Fruit fly (Drosophila melanogaster): Measurements from ENCODE around the gene neo.

neo gene

dm6 chr3R:29772795-29773331 is 46.1 kb upstream of the neo start (continued):
- TF ChIP-seq Trl (optimal IDR thresholded peaks at IDR 0.05) (peak; percentile 86 to 92), Trl (GFP tag; optimal IDR thresholded peaks at IDR 0.05) (peak; percentile 34), CG14441 (GFP tag; IDR thresholded peaks at IDR 0.05) (peak; percentile 48), CG8290 (GFP tag; optimal IDR thresholded peaks at IDR 0.05) (no peak), CG8290 (tag; optimal IDR thresholded peaks at IDR 0.05) (peak in 1 of 2 experiments; percentile 80), CG16815 (GFP tag; optimal IDR thresholded peaks at IDR 0.05) (no peak), otp (GFP tag; IDR thresholded peaks at IDR 0.05) (0 out of 3 replicates have a peak, but pooled peaks have one; percentile 67), crp (GFP tag; optimal IDR thresholded peaks at IDR 0.05) (no peak), Mes4 (GFP tag; optimal IDR thresholded peaks at IDR 0.05) (no peak), Doc3 (GFP tag; IDR thresholded peaks at IDR 0.05; ENCODE audit: partially characterized antibody) (0 out of 3 replicates have a peak, but pooled peaks have one; percentile 35), Side (GFP tag; optimal IDR thresholded peaks at IDR 0.05) (peak; percentile 5), CG8478 (optimal IDR thresholded peaks at IDR 0.05) (peak; percentile 96), grn (GFP tag; optimal IDR thresholded peaks at IDR 0.05) (peak; percentile 82), CG15696 (tag; optimal IDR thresholded peaks at IDR 0.05) (no peak), nom (GFP tag; optimal IDR thresholded peaks at IDR 0.05) (peak; percentile 75), tgo (GFP tag; IDR thresholded peaks at IDR 0.05) (no peak), GATAe (GFP tag; conservative IDR thresholded peaks at IDR 0.05) (peak; percentile 38), CG10274 (GFP tag; optimal IDR thresholded peaks at IDR 0.05) (peak; percentile 39), hbn (GFP tag; IDR thresholded peaks at IDR 0.05; ENCODE audit: partially characterized antibody) (peak; percentile 51), kah (GFP tag; optimal IDR thresholded peaks at IDR 0.05) (peak; percentile 52), ci (GFP tag; IDR thresholded peaks at IDR 0.05) (peak; percentile 80; the same call in 2 of the 3 replicates), CG13424 (tag; optimal IDR thresholded peaks at IDR 0.05) (no peak), stc (GFP tag; IDR thresholded peaks at IDR 0.05) (peak; percentile 31; the same call in 1 of the 2 replicates), sob (GFP tag; IDR thresholded peaks at IDR 0.05) (peak; percentile 60; the same call in 1 of the 2 replicates), CG11695 (GFP tag; IDR thresholded peaks at IDR 0.05) (0 out of 3 replicates have a peak, but pooled peaks have one; percentile 23), bsh (GFP tag; optimal IDR thresholded peaks at IDR 0.05) (peak in 1 of 2 experiments; percentile 40), ftz-f1 (GFP tag; optimal IDR thresholded peaks at IDR 0.05) (peak; percentile 17), onecut (GFP tag; IDR thresholded peaks at IDR 0.05) (no peak), CG10959 (GFP tag; IDR thresholded peaks at IDR 0.05) (0 out of 2 replicates have a peak, but pooled peaks have one; percentile 16), kni (GFP tag; optimal IDR thresholded peaks at IDR 0.05) (peak; percentile 82), oc (tag; optimal IDR thresholded peaks at IDR 0.05) (peak; percentile 61), scrt (GFP tag; optimal IDR thresholded peaks at IDR 0.05) (peak; percentile 80), klu (GFP tag; IDR thresholded peaks at IDR 0.05) (peak; percentile 79), CG15073 (GFP tag; optimal IDR thresholded peaks at IDR 0.05) (peak; percentile 52), E2f2 (GFP tag; IDR thresholded peaks at IDR 0.05) (0 out of 2 replicates have a peak, but pooled peaks have one; percentile 20), hkb (optimal IDR thresholded peaks at IDR 0.05) (no peak), hkb (GFP tag; IDR thresholded peaks at IDR 0.05) (peak; percentile 44; the same call in 1 of the 2 replicates)

- TF ChIP-seq CG5953 (GFP tag; IDR thresholded peaks at IDR 0.05) (no peak), dpn (GFP tag; optimal IDR thresholded peaks at IDR 0.05) (peak; percentile 76 to 88), sug (tag; optimal IDR thresholded peaks at IDR 0.05) (peak; percentile 40), dati (GFP tag; IDR thresholded peaks at IDR 0.05) (no peak), Aef1 (GFP tag; IDR thresholded peaks at IDR 0.05) (peak; percentile 73), CG3407 (GFP tag; optimal IDR thresholded peaks at IDR 0.05) (peak; percentile 18), h (optimal IDR thresholded peaks at IDR 0.05) (no peak), CG17328 (GFP tag; IDR thresholded peaks at IDR 0.05) (peak; percentile 43; the same call in 1 of the 2 replicates), lilli (GFP tag; optimal IDR thresholded peaks at IDR 0.05) (peak; percentile 90), Sry-β (GFP tag; optimal IDR thresholded peaks at IDR 0.05) (no peak), sens (GFP tag) (peak; percentile 93), lov (optimal IDR thresholded peaks at IDR 0.05) (no peak), lov (GFP tag; IDR thresholded peaks at IDR 0.05) (no peak), tll (GFP tag; optimal IDR thresholded peaks at IDR 0.05) (peak in 1 of 2 experiments; percentile 8), Rx (GFP tag; IDR thresholded peaks at IDR 0.05) (peak; percentile 31; the same call in 1 of the 2 replicates), Side (GFP tag; optimal IDR thresholded peaks at IDR 0.05) (peak; percentile 34), lola (GFP tag; optimal IDR thresholded peaks at IDR 0.05) (peak in 1 of 3 experiments; percentile 50)
Observed at dm6 chr3R:29773833-29774324, 45.1 kb upstream of the neo start.

Data from whole organism, embryonic.